Fruit fly (Drosophila melanogaster) Kc167 (cell line): ENCODE results near the gene Dpy-30L1.

Experiments
- Myc ChIP-seq: fragments of >200 bp; optimal IDR thresholded peaks from 2 replicates; lab custom pipeline; 2017; ENCODE audit warnings: missing external identifiers
- Sin3A ChIP-seq: fragments of >200 bp; optimal IDR thresholded peaks from 2 replicates; lab custom pipeline; 2018; ENCODE audit warnings: missing external identifiers
- h ChIP-seq: fragments of >200 bp; optimal IDR thresholded peaks from 3 replicates; lab custom pipeline; 2018; ENCODE audit warnings: missing external identifiers
- insv ChIP-seq: fragments of >200 bp; optimal IDR thresholded peaks from 3 replicates; lab custom pipeline; 2018; ENCODE audit warnings: missing external identifiers
- psq ChIP-seq: fragments of >200 bp; optimal IDR thresholded peaks from 2 replicates; lab custom pipeline; 2017; ENCODE audit warnings: missing external identifiers
- ttk ChIP-seq: sonication (Bioruptor generic); optimal IDR thresholded peaks from 2 replicates; lab custom pipeline; 2017; ENCODE audit warnings: missing external identifiers

Dpy-30L1 gene

dm6 chr2L:10757038-10757685 lies 24.7 kb downstream of the Dpy-30L1 start:
- TF ChIP-seq psq (lab: Kevin White, UChicago): no peak
- TF ChIP-seq Myc (lab: Kevin White, UChicago): no peak
- no peak for TF ChIP-seq ttk (lab: Kevin White, UChicago)
- TF ChIP-seq insv: no peak
- TF ChIP-seq Sin3A (lab: Kevin White, UChicago): no peak
- TF ChIP-seq h (lab: Kevin White, UChicago): no peak

DNA sequence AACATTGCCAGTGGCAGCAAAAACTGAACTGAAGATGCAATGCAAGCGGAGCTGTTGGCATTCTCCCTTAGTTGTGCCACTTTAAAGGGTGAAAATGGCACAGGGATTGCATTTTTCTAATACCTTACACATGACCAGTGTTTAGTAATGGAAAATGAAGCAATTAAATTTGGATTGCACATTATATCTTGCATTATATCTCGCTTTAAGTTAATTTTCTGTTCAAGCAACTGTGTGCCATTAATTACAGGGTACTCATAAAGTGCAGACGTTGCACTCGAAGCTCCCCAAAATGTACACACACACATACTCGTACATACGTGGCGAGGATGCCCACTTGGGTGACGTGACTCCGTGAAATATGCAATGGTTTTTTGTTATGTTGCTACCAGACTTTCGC lies 27.2 kb downstream of the Dpy-30L1 start:
- TF ChIP-seq Myc (lab: Kevin White, UChicago): no peak
- TF ChIP-seq h (lab: Kevin White, UChicago): no peak
- no peak for TF ChIP-seq insv
- no peak for TF ChIP-seq psq (lab: Kevin White, UChicago)
- TF ChIP-seq ttk (lab: Kevin White, UChicago): no peak

- TF ChIP-seq psq (lab: Kevin White, UChicago) (no peak), h (lab: Kevin White, UChicago) (no peak), Sin3A (lab: Kevin White, UChicago) (no peak), ttk (lab: Kevin White, UChicago) (no peak), Myc (lab: Kevin White, UChicago) (no peak), insv (no peak)
Measured at dm6 chr2L:10760422-10761166, 28.1 kb downstream of the Dpy-30L1 start, which contains the start of gene CG6495. Gene CG6495 (plus strand): TSS chr2L:10761116.

dm6 chr2L:10767597-10768188 lies 35.2 kb downstream of the Dpy-30L1 start, which contains the start of gene Ubc2:
Gene Ubc2 (minus strand): TSS chr2L:10768006.
- TF ChIP-seq ttk (lab: Kevin White, UChicago): no peak
- no peak for TF ChIP-seq Sin3A (lab: Kevin White, UChicago)
- no peak for TF ChIP-seq psq (lab: Kevin White, UChicago)
- no peak for TF ChIP-seq Myc (lab: Kevin White, UChicago)
- TF ChIP-seq insv: no peak
- TF ChIP-seq h (lab: Kevin White, UChicago): no peak

- no peak for TF ChIP-seq Sin3A (lab: Kevin White, UChicago)
- no peak for TF ChIP-seq ttk (lab: Kevin White, UChicago)
- no peak for TF ChIP-seq Myc (lab: Kevin White, UChicago)
- TF ChIP-seq psq (lab: Kevin White, UChicago): no peak
- no peak for TF ChIP-seq insv
Measured at dm6 chr2L:10769708-10770107, 37.3 kb downstream of the Dpy-30L1 start, which contains the start of gene CG6724. Gene CG6724 (minus strand): TSS chr2L:10769952.

DNA sequence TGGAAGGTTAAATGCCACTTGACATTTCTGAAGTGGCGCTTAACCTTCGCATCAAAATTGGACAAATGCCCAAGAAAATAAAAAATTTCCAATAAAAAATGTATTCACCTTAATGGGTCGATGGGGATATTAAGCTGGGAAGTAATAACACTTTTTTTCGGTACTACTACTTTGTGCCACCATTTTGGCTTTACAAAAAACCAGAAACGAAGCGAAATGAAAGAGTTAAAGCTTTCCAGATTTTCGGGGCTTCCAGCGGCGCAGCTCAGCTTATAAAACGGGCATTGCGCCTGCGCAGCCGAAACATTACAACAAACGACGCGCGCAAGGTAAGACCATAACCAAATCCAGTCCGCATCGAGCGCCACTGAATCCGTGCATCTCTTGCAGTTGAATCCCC lies 38.1 kb downstream of the Dpy-30L1 start, which contains the start of gene CG17127:
Gene CG17127, plus strand, starts transcription at position 301 of the 400 bp plus-strand sequence.
- TF ChIP-seq psq (lab: Kevin White, UChicago) (no peak), Myc (lab: Kevin White, UChicago) (no peak), h (lab: Kevin White, UChicago) (no peak), insv (no peak), ttk (lab: Kevin White, UChicago) (no peak), Sin3A (lab: Kevin White, UChicago) (no peak)

DNA sequence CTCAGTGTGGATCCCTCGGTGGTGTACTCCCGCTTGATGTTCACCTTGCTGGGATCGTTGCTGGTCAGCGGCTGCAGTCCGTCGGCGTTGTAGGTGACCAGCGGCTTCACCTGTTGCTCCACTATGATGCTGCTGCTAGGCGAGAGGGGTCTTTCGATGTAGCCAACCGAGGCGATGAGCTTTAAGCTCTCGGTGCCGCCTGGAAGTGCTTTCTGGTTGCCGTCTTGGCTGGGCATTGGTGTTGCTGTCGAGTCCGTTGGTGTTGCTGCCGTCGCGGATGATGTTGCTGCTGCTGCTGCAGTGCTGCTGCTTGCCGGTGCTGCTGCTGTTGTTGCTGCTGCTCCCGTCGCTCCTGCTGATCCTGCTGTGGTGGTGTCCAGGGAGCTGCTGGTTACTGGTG lies 41.6 kb downstream of the Dpy-30L1 start:
- TF ChIP-seq ttk (lab: Kevin White, UChicago) (no peak), h (lab: Kevin White, UChicago) (no peak), Myc (lab: Kevin White, UChicago) (no peak), Sin3A (lab: Kevin White, UChicago) (no peak), insv (no peak), psq (lab: Kevin White, UChicago) (no peak)

DNA sequence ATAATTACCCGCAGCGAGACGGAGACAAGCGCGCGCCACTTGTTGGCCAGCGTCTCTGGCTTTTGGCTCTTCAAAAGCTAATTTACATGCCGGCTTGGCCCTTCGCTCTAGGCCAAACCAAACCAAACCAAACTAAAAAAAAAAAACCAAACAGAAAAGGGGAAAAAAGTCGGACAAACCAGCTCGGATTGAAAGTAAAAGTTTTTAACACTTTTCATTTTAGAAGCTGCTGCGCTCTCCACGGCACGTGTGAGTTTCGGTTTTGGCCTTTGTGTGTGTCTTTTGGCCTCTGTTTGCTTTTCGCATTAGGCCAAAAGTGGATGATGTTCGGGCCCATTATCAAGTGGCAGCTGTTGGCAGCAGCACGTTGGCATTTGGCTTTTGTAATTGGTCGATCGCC lies 48.8 kb downstream of the Dpy-30L1 start:
- TF ChIP-seq insv (no peak), ttk (lab: Kevin White, UChicago) (no peak), psq (lab: Kevin White, UChicago) (no peak), Sin3A (lab: Kevin White, UChicago) (no peak), Myc (lab: Kevin White, UChicago) (no peak), h (lab: Kevin White, UChicago) (no peak)
